Worm (Caenorhabditis elegans) whole organism, L1 larva: ENCODE measurements around the gene R02D5.8.

Experiments used
- lir-3 ChIP-seq: sonication (generic microtip); optimal IDR thresholded peaks from 2 replicates; lab custom pipeline; 2016; ENCODE audit warnings: mild to moderate bottlenecking, missing genetic modification characterization, moderate library complexity, missing compliant biosample characterization; ENCODE audit not compliant: poor library complexity
- nhr-237 ChIP-seq: fragments of 150-350 bp; optimal IDR thresholded peaks from 2 replicates; lab custom pipeline; 2014; ENCODE audit warnings: missing biosample characterization, missing genetic modification characterization
- skn-1 ChIP-seq: fragments of 150-350 bp; optimal IDR thresholded peaks from 2 replicates; lab custom pipeline; 2014; ENCODE audit warnings: missing biosample characterization, missing genetic modification characterization
- unc-30 ChIP-seq: sonication (generic microtip); optimal IDR thresholded peaks from 2 replicates; lab custom pipeline; 2017; ENCODE audit warnings: missing biosample characterization, missing genetic modification characterization
- unc-62 ChIP-seq: fragments of 150-350 bp; optimal IDR thresholded peaks from 2 replicates; lab custom pipeline; 2014; ENCODE audit warnings: missing biosample characterization, missing genetic modification reagents, missing genetic modification characterization
- ztf-11 ChIP-seq, 2 experiments: sonication (generic microtip); optimal IDR thresholded peaks; 2 replicates each; lab custom pipeline; 2016 to 2017; ENCODE audit warnings: missing genetic modification characterization in 2 of 2, missing biosample characterization in 1 of 2, missing compliant biosample characterization in 1 of 2

ce11 chrV:14508005-14508521, 11.1 kb downstream of the R02D5.8 start, which contains the start of gene R02D5.1:
- TF ChIP-seq ztf-11 (tag; optimal IDR thresholded peaks at IDR 0.05; lab: Kevin White, UChicago) (no peak), nhr-237 (tag; lab: Kevin White, UChicago) (no peak), unc-30 (tag; lab: Kevin White, UChicago) (no peak), skn-1 (tag; lab: Kevin White, UChicago) (no peak), unc-62 (no peak), lir-3 (tag; lab: Kevin White, UChicago) (no peak)
